Worm (Caenorhabditis elegans): Measurements from ENCODE around the gene R07E4.5.

DNA sequence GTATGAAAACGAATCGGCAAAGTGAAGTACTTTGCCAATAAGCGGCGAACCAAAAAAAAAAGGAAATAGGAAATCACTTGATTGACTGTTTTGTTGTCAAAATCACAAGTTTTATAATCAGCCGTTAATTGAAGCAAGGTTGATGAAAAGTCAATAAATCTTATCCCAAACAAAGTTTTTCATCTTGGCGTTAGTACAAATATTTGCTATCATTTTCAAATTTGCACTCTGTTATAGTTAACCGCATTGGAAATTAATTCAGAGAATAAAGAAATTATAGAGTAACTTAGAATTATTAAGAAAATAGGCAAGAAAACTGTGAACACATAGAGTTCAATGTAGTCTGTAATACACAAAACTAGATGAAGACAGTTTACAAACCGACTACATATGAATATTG, 8.5 kb downstream of the R07E4.5 start, which contains the start of gene acs-17:
- TF ChIP-seq snpc-4 (tag; optimal IDR thresholded peaks at IDR 0.05) (no peak), efl-1 (optimal IDR thresholded peaks at IDR 0.05) (no peak), efl-1 (GFP tag; optimal IDR thresholded peaks at IDR 0.05 in 1 of 2) (no peak), mef-2 (tag; optimal IDR thresholded peaks at IDR 0.05) (no peak), aha-1 (tag; optimal IDR thresholded peaks at IDR 0.05) (no peak), aly-2 (tag; optimal IDR thresholded peaks at IDR 0.05) (no peak), ceh-63 (GFP tag; optimal IDR thresholded peaks at IDR 0.05) (no peak), fkh-10 (GFP tag; optimal IDR thresholded peaks at IDR 0.05) (no peak), alr-1 (tag; optimal IDR thresholded peaks at IDR 0.05; ENCODE audit: borderline replicate concordance) (no peak)

Measured in whole organism, L1 larva.